Fruit fly (Drosophila melanogaster): ENCODE measurements around the gene CG10348.
A peak's percentile ranks its signal among the peaks of the same experiment; 100 is the strongest.

The CG10348 gene

dm6 chr2L:18702721-18703488 is 29.4 kb downstream of the CG10348 start, which contains the start of the genes CG10376 and CG10343:
Gene CG10376, minus strand, starts transcription at chr2L:18703105.
Gene CG10343, plus strand, starts transcription at chr2L:18703473.
- TF ChIP-seq CG4496 (GFP tag; IDR thresholded peaks at IDR 0.05) (peak; percentile 78; the same call in 2 of the 3 replicates), CG34367 (tag; optimal IDR thresholded peaks at IDR 0.05) (peak; percentile 75), Pif1A (GFP tag; optimal IDR thresholded peaks at IDR 0.05) (no peak), gl (tag; optimal IDR thresholded peaks at IDR 0.05) (no peak), CG10348 (GFP tag; IDR thresholded peaks at IDR 0.05) (peak; percentile 97), CG13204 (GFP tag; optimal IDR thresholded peaks at IDR 0.05) (no peak), Ets98B (GFP tag; IDR thresholded peaks at IDR 0.05) (peak; percentile 71; the same call in 1 of the 2 replicates), EcR (GFP tag; optimal IDR thresholded peaks at IDR 0.05) (peak; percentile 2), CG12605 (GFP tag; IDR thresholded peaks at IDR 0.05) (peak; percentile 54; the same call in 1 of the 2 replicates), Snoo (tag; optimal IDR thresholded peaks at IDR 0.05) (peak; percentile 81), rn (GFP tag; IDR thresholded peaks at IDR 0.05) (peak; percentile 69), CG17806 (tag; optimal IDR thresholded peaks at IDR 0.05) (peak; percentile 86), CG9948 (tag; optimal IDR thresholded peaks at IDR 0.05) (peak; percentile 89), Pif1B (GFP tag; optimal IDR thresholded peaks at IDR 0.05) (no peak), CG8301 (tag; optimal IDR thresholded peaks at IDR 0.05) (peak; percentile 73), CG15710 (tag; optimal IDR thresholded peaks at IDR 0.05) (peak; percentile 91), fd96Ca (GFP tag; IDR thresholded peaks at IDR 0.05) (peak; percentile 60; the same call in 1 of the 3 replicates), CG14655 (GFP tag; optimal IDR thresholded peaks at IDR 0.05) (peak; percentile 89), CG8159 (tag; optimal IDR thresholded peaks at IDR 0.05) (peak; percentile 91), CG32121 (GFP tag; IDR thresholded peaks at IDR 0.05) (peak; percentile 80), D1 (tag; optimal IDR thresholded peaks at IDR 0.05) (no peak)

dm6 chr2L:18698559-18699130 is 33.7 kb downstream of the CG10348 start, which contains the start of gene CG10341:
Gene CG10341, plus strand, starts transcription at chr2L:18698714.
- no peak for TF ChIP-seq CG13204 (GFP tag; optimal IDR thresholded peaks at IDR 0.05)
- TF ChIP-seq EcR (GFP tag; optimal IDR thresholded peaks at IDR 0.05), result no peak
- no peak for TF ChIP-seq CG8301 (tag; optimal IDR thresholded peaks at IDR 0.05)
- TF ChIP-seq CG4496 (GFP tag; IDR thresholded peaks at IDR 0.05), result no peak
- TF ChIP-seq fd96Ca (GFP tag; IDR thresholded peaks at IDR 0.05), result no peak

- TF ChIP-seq CG12605 (GFP tag; IDR thresholded peaks at IDR 0.05), result peak; percentile 75
- TF ChIP-seq Snoo (tag; optimal IDR thresholded peaks at IDR 0.05), result peak; percentile 79
- TF ChIP-seq gl (tag; optimal IDR thresholded peaks at IDR 0.05), result peak; percentile 23
- TF ChIP-seq CG17806 (tag; optimal IDR thresholded peaks at IDR 0.05), result peak; percentile 72
- TF ChIP-seq CG4496 (GFP tag; IDR thresholded peaks at IDR 0.05), result peak; percentile 95
- no peak for TF ChIP-seq Pif1A (GFP tag; optimal IDR thresholded peaks at IDR 0.05)
- peak; percentile 72 for TF ChIP-seq CG14655 (GFP tag; optimal IDR thresholded peaks at IDR 0.05)
- TF ChIP-seq Pif1B (GFP tag; optimal IDR thresholded peaks at IDR 0.05), result peak; percentile 80
- TF ChIP-seq D1 (tag; optimal IDR thresholded peaks at IDR 0.05), result no peak
- peak; percentile 80 for TF ChIP-seq rn (GFP tag; IDR thresholded peaks at IDR 0.05)
- TF ChIP-seq CG8159 (tag; optimal IDR thresholded peaks at IDR 0.05), result peak; percentile 71
- TF ChIP-seq CG32121 (GFP tag; IDR thresholded peaks at IDR 0.05), result peak; percentile 87
- peak; percentile 89 for TF ChIP-seq CG10348 (GFP tag; IDR thresholded peaks at IDR 0.05)
- peak; percentile 94 for TF ChIP-seq Ets98B (GFP tag; IDR thresholded peaks at IDR 0.05)
- TF ChIP-seq CG9948 (tag; optimal IDR thresholded peaks at IDR 0.05), result peak; percentile 70
- TF ChIP-seq CG34367 (tag; optimal IDR thresholded peaks at IDR 0.05), result peak; percentile 73
- peak; percentile 94 for TF ChIP-seq fd96Ca (GFP tag; IDR thresholded peaks at IDR 0.05)
- peak; percentile 10 for TF ChIP-seq EcR (GFP tag; optimal IDR thresholded peaks at IDR 0.05)
- no peak for TF ChIP-seq CG13204 (GFP tag; optimal IDR thresholded peaks at IDR 0.05)
- TF ChIP-seq CG8301 (tag; optimal IDR thresholded peaks at IDR 0.05), result peak; percentile 77
- TF ChIP-seq CG15710 (tag; optimal IDR thresholded peaks at IDR 0.05), result peak; percentile 61
These were observed 36.9 kb downstream of the CG10348 start, which contains the start of the genes CG10383 and CG10338 for dm6 chr2L:18695404-18695804. Gene CG10383, minus strand, starts transcription at chr2L:18695602. Gene CG10338, plus strand, starts transcription at chr2L:18695664.

- TF ChIP-seq CG13204 (GFP tag; optimal IDR thresholded peaks at IDR 0.05) (no peak), CG9948 (tag; optimal IDR thresholded peaks at IDR 0.05) (peak; percentile 37), Pif1B (GFP tag; optimal IDR thresholded peaks at IDR 0.05) (peak; percentile 17), CG17806 (tag; optimal IDR thresholded peaks at IDR 0.05) (peak; percentile 46), CG10348 (GFP tag; IDR thresholded peaks at IDR 0.05) (no peak), CG8301 (tag; optimal IDR thresholded peaks at IDR 0.05) (peak; percentile 30), CG8159 (tag; optimal IDR thresholded peaks at IDR 0.05) (peak; percentile 14), CG14655 (GFP tag; optimal IDR thresholded peaks at IDR 0.05) (peak; percentile 10), CG34367 (tag; optimal IDR thresholded peaks at IDR 0.05) (peak; percentile 19), CG32121 (GFP tag; IDR thresholded peaks at IDR 0.05) (0 out of 2 replicates have a peak, but pooled peaks have one; percentile 10), Pif1A (GFP tag; optimal IDR thresholded peaks at IDR 0.05) (peak; percentile 57), Snoo (tag; optimal IDR thresholded peaks at IDR 0.05) (no peak), EcR (GFP tag; optimal IDR thresholded peaks at IDR 0.05) (no peak), fd96Ca (GFP tag; IDR thresholded peaks at IDR 0.05) (peak; percentile 61; the same call in 1 of the 3 replicates), CG15710 (tag; optimal IDR thresholded peaks at IDR 0.05) (peak; percentile 48), Ets98B (GFP tag; IDR thresholded peaks at IDR 0.05) (peak; percentile 39), D1 (tag; optimal IDR thresholded peaks at IDR 0.05) (no peak), rn (GFP tag; IDR thresholded peaks at IDR 0.05) (no peak), gl (tag; optimal IDR thresholded peaks at IDR 0.05) (no peak), CG4496 (GFP tag; IDR thresholded peaks at IDR 0.05) (peak; percentile 74), CG12605 (GFP tag; IDR thresholded peaks at IDR 0.05) (peak; percentile 54)
These were observed 37.6 kb downstream of the CG10348 start for dm6 chr2L:18694724-18695105.
